Fruit fly (Drosophila melanogaster): ENCODE results near the gene Ahcy.

DNA sequence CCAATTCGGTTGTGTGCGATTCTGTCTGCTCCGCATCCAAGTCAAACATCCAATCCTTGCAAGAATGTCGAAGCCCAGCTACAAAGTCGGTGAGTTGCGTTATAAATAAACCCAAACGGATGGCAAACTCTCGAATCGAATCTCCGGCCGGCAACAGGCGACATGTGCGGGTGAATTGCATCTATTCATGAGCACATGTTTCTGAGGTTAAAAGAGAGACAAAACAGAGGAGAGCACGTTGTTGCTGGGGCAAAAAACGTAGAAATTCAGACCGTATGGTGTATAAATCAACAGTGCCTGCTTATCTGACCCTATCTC lies 225 bp downstream of the Ahcy start:
- TF ChIP-seq so (GFP tag; IDR thresholded peaks at IDR 0.05) (no peak), CG9876 (GFP tag; optimal IDR thresholded peaks at IDR 0.05) (no peak), lola (GFP tag; optimal IDR thresholded peaks at IDR 0.05) (no peak), CG7839 (tag; optimal IDR thresholded peaks at IDR 0.05) (no peak), ATbp (GFP tag; optimal IDR thresholded peaks at IDR 0.05) (no peak), tio (GFP tag; optimal IDR thresholded peaks at IDR 0.05) (no peak), salm (tag; optimal IDR thresholded peaks at IDR 0.05) (no peak), Sin3A (optimal IDR thresholded peaks at IDR 0.05) (no peak)
